Worm (Caenorhabditis elegans) whole organism, L2 larva: ENCODE results near the gene hst-6.

Experiments
- R02D3.7 ChIP-seq: fragments of 150-350 bp; optimal IDR thresholded peaks from 2 replicates; lab custom pipeline; 2014; ENCODE audit warnings: missing biosample characterization, missing genetic modification characterization
- ama-1 ChIP-seq: fragments of 150-350 bp; optimal IDR thresholded peaks from 2 replicates; lab custom pipeline; 2018; ENCODE audit warnings: inconsistent platforms
- ceh-16 ChIP-seq: fragments of 150-350 bp; optimal IDR thresholded peaks from 2 replicates; lab custom pipeline; 2014; ENCODE audit warnings: missing biosample characterization, missing genetic modification characterization
- egl-27 ChIP-seq: sonication (generic microtip); optimal IDR thresholded peaks from 3 replicates; lab custom pipeline; 2017; ENCODE audit warnings: missing biosample characterization, missing genetic modification reagents, missing genetic modification characterization
- fos-1 ChIP-seq: fragments of 150-350 bp; optimal IDR thresholded peaks from 2 replicates; lab custom pipeline; 2014; ENCODE audit warnings: missing biosample characterization, missing genetic modification characterization
- lin-39 ChIP-seq: fragments of 150-350 bp; optimal IDR thresholded peaks from 2 replicates; lab custom pipeline; 2014; ENCODE audit warnings: missing biosample characterization, missing genetic modification reagents, missing genetic modification characterization
- lsy-2 ChIP-seq, 2 experiments: fragments of 150-350 bp in 1 of 2; sonication (generic microtip) in 1 of 2; optimal IDR thresholded peaks; 2 replicates each; lab custom pipeline; 2014 to 2017; ENCODE audit warnings: missing biosample characterization in 2 of 2, missing genetic modification characterization in 2 of 2
- nhr-21 ChIP-seq: fragments of 150-350 bp; optimal IDR thresholded peaks from 2 replicates; lab custom pipeline; 2014; ENCODE audit warnings: missing biosample characterization, missing genetic modification characterization
- nhr-237 ChIP-seq: fragments of 150-350 bp; optimal IDR thresholded peaks from 2 replicates; lab custom pipeline; 2014; ENCODE audit warnings: missing biosample characterization, missing genetic modification characterization
- nhr-25 ChIP-seq: fragments of 150-350 bp; sonication (generic microtip); optimal IDR thresholded peaks from 3 replicates; lab custom pipeline; 2014; ENCODE audit warnings: missing biosample characterization, missing genetic modification characterization
- unc-62 ChIP-seq: fragments of 150-350 bp; optimal IDR thresholded peaks from 2 replicates; lab custom pipeline; 2014; ENCODE audit warnings: missing biosample characterization, missing genetic modification reagents, missing genetic modification characterization
- zag-1 ChIP-seq: fragments of 150-350 bp; optimal IDR thresholded peaks from 2 replicates; lab custom pipeline; 2014; ENCODE audit warnings: missing biosample characterization, missing genetic modification characterization

ce11 chrX:5279170-5279635, 3.8 kb downstream of the hst-6 start, which contains the start of gene Y34B4A.2:
- no peak for TF ChIP-seq nhr-21 (tag; lab: Kevin White, UChicago)
- TF ChIP-seq lin-39 (tag; lab: Kevin White, UChicago): no peak
- TF ChIP-seq fos-1 (tag; lab: Kevin White, UChicago): peak; percentile 37
- no peak for TF ChIP-seq nhr-237 (tag; lab: Kevin White, UChicago)
- TF ChIP-seq ceh-16 (tag; lab: Kevin White, UChicago): no peak
- TF ChIP-seq ama-1 (lab: Kevin White, UChicago): no peak
- no peak for TF ChIP-seq zag-1 (tag; lab: Kevin White, UChicago)
- TF ChIP-seq lsy-2 (tag; optimal IDR thresholded peaks at IDR 0.05; lab: Kevin White, UChicago): no peak
- no peak for TF ChIP-seq nhr-25 (tag; lab: Kevin White, UChicago)
- TF ChIP-seq unc-62 (GFP tag; lab: Kevin White, UChicago): no peak
- TF ChIP-seq egl-27: no peak
- TF ChIP-seq R02D3.7: peak; percentile 84
